Worm (Caenorhabditis elegans) whole organism, L2 larva: Measurements from ENCODE around the gene col-84.

Experiments
- C34F6.9 ChIP-seq: fragments of 150-350 bp; optimal IDR thresholded peaks from 2 replicates; lab custom pipeline; 2014; ENCODE audit warnings: missing biosample characterization, missing genetic modification characterization
- R02D3.7 ChIP-seq: fragments of 150-350 bp; optimal IDR thresholded peaks from 2 replicates; lab custom pipeline; 2014; ENCODE audit warnings: missing biosample characterization, missing genetic modification characterization
- ZK546.5 ChIP-seq: sonication (generic microtip); optimal IDR thresholded peaks from 2 replicates; lab custom pipeline; 2017; ENCODE audit warnings: missing biosample characterization, missing genetic modification characterization
- alr-1 ChIP-seq: fragments of 150-350 bp; optimal IDR thresholded peaks from 2 replicates; lab custom pipeline; 2014; ENCODE audit warnings: missing biosample characterization, missing genetic modification characterization
- ama-1 ChIP-seq: fragments of 150-350 bp; optimal IDR thresholded peaks from 2 replicates; lab custom pipeline; 2018; ENCODE audit warnings: inconsistent platforms
- ceh-16 ChIP-seq: fragments of 150-350 bp; optimal IDR thresholded peaks from 2 replicates; lab custom pipeline; 2014; ENCODE audit warnings: missing biosample characterization, missing genetic modification characterization
- ceh-82 ChIP-seq: fragments of 150-350 bp; optimal IDR thresholded peaks from 2 replicates; lab custom pipeline; 2014; ENCODE audit warnings: missing biosample characterization, missing genetic modification characterization
- crh-2 ChIP-seq: sonication (generic microtip); optimal IDR thresholded peaks from 2 replicates; lab custom pipeline; 2017; ENCODE audit warnings: missing biosample characterization, missing genetic modification characterization
- egl-27 ChIP-seq: sonication (generic microtip); optimal IDR thresholded peaks from 3 replicates; lab custom pipeline; 2017; ENCODE audit warnings: missing biosample characterization, missing genetic modification reagents, missing genetic modification characterization
- elt-1 ChIP-seq: fragments of 150-350 bp; optimal IDR thresholded peaks from 2 replicates; lab custom pipeline; 2014; ENCODE audit warnings: missing biosample characterization, missing genetic modification characterization
- elt-3 ChIP-seq: sonication (generic microtip); optimal IDR thresholded peaks from 2 replicates; lab custom pipeline; 2017; ENCODE audit warnings: missing biosample characterization, missing genetic modification characterization
- gmeb-1 ChIP-seq: fragments of 150-350 bp; optimal IDR thresholded peaks from 2 replicates; lab custom pipeline; 2014; ENCODE audit warnings: missing biosample characterization, missing genetic modification characterization
- lin-13 ChIP-seq: fragments of 150-350 bp; optimal IDR thresholded peaks from 2 replicates; lab custom pipeline; 2014; ENCODE audit warnings: missing biosample characterization, missing genetic modification reagents, missing genetic modification characterization
- lsy-2 ChIP-seq, 2 experiments: fragments of 150-350 bp in 1 of 2; sonication (generic microtip) in 1 of 2; optimal IDR thresholded peaks; 2 replicates each; lab custom pipeline; 2014 to 2017; ENCODE audit warnings: missing biosample characterization in 2 of 2, missing genetic modification characterization in 2 of 2
- mbf-1 ChIP-seq: sonication (generic microtip); optimal IDR thresholded peaks from 2 replicates; lab custom pipeline; 2017; ENCODE audit warnings: missing biosample characterization, missing genetic modification characterization
- mdl-1 ChIP-seq, 2 experiments: fragments of 150-350 bp in 1 of 2; sonication (generic microtip) in 1 of 2; optimal IDR thresholded peaks; 2 replicates each; lab custom pipeline; 2017; ENCODE audit warnings: missing biosample characterization in 2 of 2, missing genetic modification characterization in 2 of 2
- nhr-11 ChIP-seq: fragments of 150-350 bp; optimal IDR thresholded peaks from 2 replicates; lab custom pipeline; 2014; ENCODE audit warnings: missing biosample characterization, missing genetic modification characterization
- nhr-12 ChIP-seq: fragments of 150-350 bp; optimal IDR thresholded peaks from 2 replicates; lab custom pipeline; 2014; ENCODE audit warnings: missing biosample characterization, missing genetic modification characterization
- nhr-23 ChIP-seq: fragments of 150-350 bp; optimal IDR thresholded peaks from 2 replicates; lab custom pipeline; 2014; ENCODE audit warnings: missing biosample characterization, missing genetic modification reagents, missing genetic modification characterization
- nhr-237 ChIP-seq: fragments of 150-350 bp; optimal IDR thresholded peaks from 2 replicates; lab custom pipeline; 2014; ENCODE audit warnings: missing biosample characterization, missing genetic modification characterization
- nhr-25 ChIP-seq: fragments of 150-350 bp; sonication (generic microtip); optimal IDR thresholded peaks from 3 replicates; lab custom pipeline; 2014; ENCODE audit warnings: missing biosample characterization, missing genetic modification characterization
- nhr-6 ChIP-seq: fragments of 150-350 bp; optimal IDR thresholded peaks from 2 replicates; lab custom pipeline; 2014; ENCODE audit warnings: missing biosample characterization, missing genetic modification characterization
- peb-1 ChIP-seq: fragments of 150-350 bp; optimal IDR thresholded peaks from 2 replicates; lab custom pipeline; 2014; ENCODE audit warnings: missing biosample characterization, missing genetic modification characterization
- sem-4 ChIP-seq: fragments of 150-350 bp; optimal IDR thresholded peaks from 2 replicates; lab custom pipeline; 2014; ENCODE audit warnings: missing biosample characterization, missing genetic modification reagents, missing genetic modification characterization
- snpc-4 ChIP-seq: fragments of 150-350 bp; optimal IDR thresholded peaks from 2 replicates; lab custom pipeline; 2014; ENCODE audit warnings: missing biosample characterization, missing genetic modification characterization
- unc-39 ChIP-seq: fragments of 150-350 bp; optimal IDR thresholded peaks from 2 replicates; lab custom pipeline; 2014; ENCODE audit warnings: missing biosample characterization, missing genetic modification characterization
- unc-55 ChIP-seq: fragments of 150-350 bp; sonication (generic microtip); optimal IDR thresholded peaks from 3 replicates; lab custom pipeline; 2014; ENCODE audit warnings: missing biosample characterization, missing genetic modification reagents, missing genetic modification characterization
- unc-62 ChIP-seq: fragments of 150-350 bp; optimal IDR thresholded peaks from 2 replicates; lab custom pipeline; 2014; ENCODE audit warnings: missing biosample characterization, missing genetic modification reagents, missing genetic modification characterization
- zag-1 ChIP-seq: fragments of 150-350 bp; optimal IDR thresholded peaks from 2 replicates; lab custom pipeline; 2014; ENCODE audit warnings: missing biosample characterization, missing genetic modification characterization
- ztf-1 ChIP-seq: fragments of 200-800 bp; sonication (Bioruptor generic); conservative IDR thresholded peaks from 2 replicates; pipeline ENCODE4 v1.3.6; 2022; ENCODE audit warnings: missing genetic modification characterization, missing compliant biosample characterization
- ztf-4 ChIP-seq: fragments of 150-350 bp; optimal IDR thresholded peaks from 2 replicates; lab custom pipeline; 2014; ENCODE audit warnings: missing biosample characterization, missing genetic modification characterization

The col-84 gene

ce11 chrII:11914304-11914703, 46.0 kb downstream of the col-84 start, which contains the start of gene ZK930.7:
Gene ZK930.7, plus strand, starts transcription at chrII:11914604.
- no peak for TF ChIP-seq ceh-82 (tag; lab: Kevin White, UChicago)
- TF ChIP-seq nhr-12 (tag; lab: Kevin White, UChicago), result no peak
- TF ChIP-seq ceh-16 (tag; lab: Kevin White, UChicago), result no peak

ce11 chrII:11915770-11916554, 47.6 kb downstream of the col-84 start, which contains the start of the genes vps-15 and hmg-12:
Gene vps-15, minus strand, starts transcription at chrII:11915852.
Gene hmg-12, plus strand, starts transcription at chrII:11916513.
- no peak for TF ChIP-seq nhr-6 (tag; lab: Kevin White, UChicago)
- TF ChIP-seq C34F6.9 (tag; lab: Kevin White, UChicago), result peak; percentile 46
- no peak for TF ChIP-seq mdl-1 (tag; optimal IDR thresholded peaks at IDR 0.05; lab: Kevin White, UChicago)
- no peak for TF ChIP-seq sem-4 (tag; lab: Kevin White, UChicago)
- TF ChIP-seq unc-39 (tag; lab: Kevin White, UChicago), result no peak
- TF ChIP-seq nhr-12 (tag; lab: Kevin White, UChicago), result no peak
- peak; percentile 3 to 90 for TF ChIP-seq lsy-2 (tag; optimal IDR thresholded peaks at IDR 0.05; lab: Kevin White, UChicago)
- no peak for TF ChIP-seq mbf-1 (tag; lab: Kevin White, UChicago)
- TF ChIP-seq unc-55 (GFP tag; lab: Kevin White, UChicago), result peak; percentile 41
- peak; percentile 62 for TF ChIP-seq ZK546.5
- TF ChIP-seq unc-62 (GFP tag; lab: Kevin White, UChicago), result no peak
- TF ChIP-seq elt-3 (tag; lab: Kevin White, UChicago), result no peak

ce11 chrII:11916555-11916941, 48.2 kb downstream of the col-84 start:
- TF ChIP-seq crh-2 (tag; lab: Kevin White, UChicago), result no peak
- TF ChIP-seq lsy-2 (tag; optimal IDR thresholded peaks at IDR 0.05; lab: Kevin White, UChicago), result no peak
- no peak for TF ChIP-seq ztf-1 (GFP tag; lab: Robert Waterston, UW)
- no peak for TF ChIP-seq nhr-11 (tag; lab: Kevin White, UChicago)
- no peak for TF ChIP-seq gmeb-1 (tag; lab: Kevin White, UChicago)
- TF ChIP-seq unc-62 (GFP tag; lab: Kevin White, UChicago), result no peak
- TF ChIP-seq C34F6.9 (tag; lab: Kevin White, UChicago), result no peak
- no peak for TF ChIP-seq mdl-1 (tag; optimal IDR thresholded peaks at IDR 0.05; lab: Kevin White, UChicago)
- no peak for TF ChIP-seq peb-1 (tag; lab: Kevin White, UChicago)
- no peak for TF ChIP-seq elt-1 (tag; lab: Kevin White, UChicago)
- no peak for TF ChIP-seq nhr-25 (tag; lab: Kevin White, UChicago)
- TF ChIP-seq elt-3 (tag; lab: Kevin White, UChicago), result no peak
- TF ChIP-seq ceh-82 (tag; lab: Kevin White, UChicago), result no peak
- TF ChIP-seq unc-55 (GFP tag; lab: Kevin White, UChicago), result no peak
- TF ChIP-seq alr-1, result no peak
- TF ChIP-seq nhr-237 (tag; lab: Kevin White, UChicago), result no peak
- no peak for TF ChIP-seq ztf-4 (tag; lab: Kevin White, UChicago)
- no peak for TF ChIP-seq nhr-6 (tag; lab: Kevin White, UChicago)
- no peak for TF ChIP-seq mbf-1 (tag; lab: Kevin White, UChicago)

- TF ChIP-seq zag-1, result no peak
- TF ChIP-seq nhr-23 (tag; lab: Kevin White, UChicago), result no peak
- TF ChIP-seq ama-1 (lab: Kevin White, UChicago), result no peak
These were observed 48.6 kb downstream of the col-84 start for ce11 chrII:11916945-11917344.

- TF ChIP-seq alr-1 (no peak), lin-13 (no peak), nhr-11 (tag; lab: Kevin White, UChicago) (no peak), egl-27 (no peak), nhr-12 (tag; lab: Kevin White, UChicago) (no peak), snpc-4 (tag; lab: Kevin White, UChicago) (no peak), C34F6.9 (tag; lab: Kevin White, UChicago) (no peak), elt-3 (tag; lab: Kevin White, UChicago) (no peak), unc-39 (tag; lab: Kevin White, UChicago) (no peak), gmeb-1 (tag; lab: Kevin White, UChicago) (no peak), R02D3.7 (no peak)
These were observed 49.2 kb downstream of the col-84 start for ce11 chrII:11917530-11917952.
